Worm (Caenorhabditis elegans) whole organism, L3 larva: ENCODE results near the gene ttr-29.

Source experiments
- jun-1 ChIP-seq: fragments of 150-350 bp; optimal IDR thresholded peaks from 2 replicates; lab custom pipeline; 2014; ENCODE audit warnings: missing biosample characterization, missing genetic modification reagents, missing genetic modification characterization
- lin-39 ChIP-seq: fragments of 150-350 bp; optimal IDR thresholded peaks from 2 replicates; lab custom pipeline; 2018; ENCODE audit warnings: missing biosample characterization, missing genetic modification reagents, missing genetic modification characterization
- nfya-1 ChIP-seq: sonication (generic microtip); optimal IDR thresholded peaks from 2 replicates; lab custom pipeline; 2017; ENCODE audit warnings: missing genetic modification characterization, mild to moderate bottlenecking, missing compliant biosample characterization, antibody characterized with exemption, moderate library complexity; ENCODE audit not compliant: insufficient read depth
- nhr-12 ChIP-seq: fragments of 150-350 bp; optimal IDR thresholded peaks from 2 replicates; lab custom pipeline; 2014; ENCODE audit warnings: missing biosample characterization, missing genetic modification characterization
- nhr-25 ChIP-seq: sonication (generic microtip); optimal IDR thresholded peaks from 2 replicates; lab custom pipeline; 2017; ENCODE audit warnings: missing biosample characterization, missing genetic modification characterization
- nhr-76 ChIP-seq: fragments of 150-350 bp; sonication (generic microtip); optimal IDR thresholded peaks from 5 replicates; lab custom pipeline; 2014; ENCODE audit warnings: missing biosample characterization, missing genetic modification characterization
- nhr-77 ChIP-seq: fragments of 150-350 bp; optimal IDR thresholded peaks from 2 replicates; lab custom pipeline; 2014; ENCODE audit warnings: missing biosample characterization, missing genetic modification characterization
- snpc-4 ChIP-seq: fragments of 150-350 bp; optimal IDR thresholded peaks from 2 replicates; lab custom pipeline; 2014; ENCODE audit warnings: missing biosample characterization, missing genetic modification characterization
- tbx-2 ChIP-seq: sonication (generic microtip); optimal IDR thresholded peaks from 2 replicates; lab custom pipeline; 2016; ENCODE audit warnings: mild to moderate bottlenecking, missing genetic modification characterization, missing compliant biosample characterization
- unc-39 ChIP-seq: sonication (generic microtip); optimal IDR thresholded peaks from 4 replicates; lab custom pipeline; 2017; ENCODE audit warnings: missing biosample characterization, missing genetic modification characterization
- unc-62 ChIP-seq: fragments of 150-350 bp; sonication (generic microtip); optimal IDR thresholded peaks from 4 replicates; lab custom pipeline; 2014; ENCODE audit warnings: missing biosample characterization, missing genetic modification reagents, missing genetic modification characterization

- no peak for TF ChIP-seq nfya-1 (tag; lab: Kevin White, UChicago)
- TF ChIP-seq nhr-77 (tag; lab: Kevin White, UChicago): no peak
- TF ChIP-seq tbx-2 (tag; lab: Kevin White, UChicago): no peak
- no peak for TF ChIP-seq lin-39 (tag; lab: Kevin White, UChicago)
- TF ChIP-seq snpc-4: no peak
- no peak for TF ChIP-seq nhr-76
- TF ChIP-seq unc-62 (GFP tag; lab: Kevin White, UChicago): no peak
- no peak for TF ChIP-seq nhr-12
- TF ChIP-seq nhr-25: no peak
- peak; percentile 55 for TF ChIP-seq jun-1 (tag; lab: Kevin White, UChicago)
- TF ChIP-seq unc-39 (tag; lab: Kevin White, UChicago): no peak
Measured at ce11 chrV:12934976-12935375, 28.3 kb upstream of the ttr-29 start, which contains the start of gene T16G1.7.
